Fruit fly (Drosophila melanogaster) whole organism, wandering third instar larva: ENCODE measurements around the gene ncm.

Source experiments
- Abd-B ChIP-seq: fragments of >200 bp; optimal IDR thresholded peaks from 2 replicates; lab custom pipeline; 2017; ENCODE audit warnings: missing biosample characterization, missing genetic modification characterization
- CG32264 ChIP-seq: fragments of 200-800 bp; sonication (Bioruptor generic); optimal IDR thresholded peaks from 2 replicates; lab custom pipeline; 2016; ENCODE audit warnings: missing biosample characterization, missing genetic modification characterization
- CG9705 ChIP-seq: fragments of 200-800 bp; sonication (Bioruptor generic); optimal IDR thresholded peaks from 2 replicates; lab custom pipeline; 2018; ENCODE audit warnings: missing biosample characterization, mild to moderate bottlenecking, missing genetic modification characterization
- CrebA ChIP-seq: fragments of 200-800 bp; sonication (Bioruptor generic); optimal IDR thresholded peaks from 2 replicates; lab custom pipeline; 2016; ENCODE audit warnings: missing biosample characterization, mild to moderate bottlenecking, missing genetic modification characterization, borderline replicate concordance
- Dfd ChIP-seq: fragments of >200 bp; optimal IDR thresholded peaks from 2 replicates; lab custom pipeline; 2017; ENCODE audit warnings: missing biosample characterization, missing genetic modification characterization
- Dif ChIP-seq: fragments of 200-275, 200-300 bp; sonication (Bioruptor generic); optimal IDR thresholded peaks from 2 replicates; lab custom pipeline; 2018; ENCODE audit warnings: missing biosample characterization, missing genetic modification characterization; ENCODE audit not compliant: partially characterized antibody
- GATAd ChIP-seq: sonication (Bioruptor generic); optimal IDR thresholded peaks from 2 replicates; lab custom pipeline; 2016; ENCODE audit warnings: missing biosample characterization, missing genetic modification characterization
- HLH106 ChIP-seq: fragments of 200-800 bp; optimal IDR thresholded peaks from 3 replicates; lab custom pipeline; 2019; ENCODE audit warnings: missing biosample characterization, mild to moderate bottlenecking, missing genetic modification characterization, moderate library complexity
- Hnf4 ChIP-seq: fragments of 200-800 bp; sonication (Bioruptor generic); optimal IDR thresholded peaks from 2 replicates; lab custom pipeline; 2016; ENCODE audit warnings: missing biosample characterization, mild to moderate bottlenecking, missing genetic modification characterization
- Hr78 ChIP-seq: fragments of >200 bp; optimal IDR thresholded peaks from 2 replicates; lab custom pipeline; 2017; ENCODE audit warnings: missing biosample characterization, missing genetic modification characterization
- Hr83 ChIP-seq: fragments of 200-300 bp; sonication (Bioruptor generic); optimal IDR thresholded peaks from 2 replicates; lab custom pipeline; 2016; ENCODE audit warnings: missing biosample characterization, mild to moderate bottlenecking, missing genetic modification characterization, moderate library complexity; ENCODE audit not compliant: poor library complexity, severe bottlenecking
- Jra ChIP-seq: sonication (Bioruptor generic); optimal IDR thresholded peaks from 2 replicates; lab custom pipeline; 2016; ENCODE audit warnings: missing biosample characterization, missing genetic modification characterization
- Mio ChIP-seq: sonication (Bioruptor generic); optimal IDR thresholded peaks from 2 replicates; lab custom pipeline; 2016; ENCODE audit warnings: missing biosample characterization, missing genetic modification characterization
- Myc ChIP-seq: fragments of >200 bp; optimal IDR thresholded peaks from 2 replicates; lab custom pipeline; 2017
- OdsH ChIP-seq: fragments of 200-800 bp; sonication (Bioruptor generic); optimal IDR thresholded peaks from 2 replicates; lab custom pipeline; 2016; ENCODE audit warnings: missing biosample characterization, mild to moderate bottlenecking, missing genetic modification characterization
- Rel ChIP-seq, 2 experiments: fragments of 200-800 bp; sonication (Bioruptor generic) in 1 of 2; optimal IDR thresholded peaks; 2 replicates in 1 of 2; 3 replicates in 1 of 2; lab custom pipeline; 2016 to 2019; ENCODE audit warnings: mild to moderate bottlenecking in 2 of 2, missing biosample characterization in 2 of 2, missing genetic modification characterization in 2 of 2, moderate library complexity in 1 of 2
- Sp1 ChIP-seq: fragments of 200-800 bp; sonication (Bioruptor generic); optimal IDR thresholded peaks from 3 replicates; lab custom pipeline; 2019; ENCODE audit warnings: missing biosample characterization, mild to moderate bottlenecking, missing genetic modification characterization, moderate library complexity
- Vsx2 ChIP-seq: fragments of 200-300, 225-300 bp; sonication (Bioruptor generic); optimal IDR thresholded peaks from 2 replicates; lab custom pipeline; 2018; ENCODE audit warnings: missing biosample characterization, missing genetic modification characterization; ENCODE audit not compliant: partially characterized antibody
- br ChIP-seq: fragments of 200-800 bp; sonication (Bioruptor generic); optimal IDR thresholded peaks from 2 replicates; lab custom pipeline; 2016; ENCODE audit warnings: missing biosample characterization, missing genetic modification characterization
- dl ChIP-seq, 2 experiments: fragments of 175-275, 200-275 bp in 1 of 2; fragments of 200-275 bp in 1 of 2; sonication (Bioruptor generic); optimal IDR thresholded peaks; lab custom pipeline; 2018; ENCODE audit warnings: mild to moderate bottlenecking in 2 of 2, missing biosample characterization in 2 of 2, missing genetic modification characterization in 2 of 2, moderate library complexity in 2 of 2; ENCODE audit not compliant: partially characterized antibody in 2 of 2, insufficient read depth in 1 of 2
- dmrt93B ChIP-seq: fragments of 200-800 bp; sonication (Bioruptor generic); optimal IDR thresholded peaks from 2 replicates; lab custom pipeline; 2018; ENCODE audit warnings: missing biosample characterization, mild to moderate bottlenecking, missing genetic modification characterization
- foxo ChIP-seq, 2 experiments: fragments of 200-800 bp; sonication (Bioruptor generic); optimal IDR thresholded peaks; 2 replicates in 1 of 2; 3 replicates in 1 of 2; lab custom pipeline; 2016 to 2017; ENCODE audit warnings: missing biosample characterization in 2 of 2, missing genetic modification characterization in 2 of 2
- fru ChIP-seq: fragments of 200-800 bp; sonication (Bioruptor generic); optimal IDR thresholded peaks from 3 replicates; lab custom pipeline; 2016; ENCODE audit warnings: missing biosample characterization, mild to moderate bottlenecking, missing genetic modification characterization
- h ChIP-seq: fragments of 200-800 bp; sonication (Bioruptor generic); optimal IDR thresholded peaks from 3 replicates; lab custom pipeline; 2016; ENCODE audit warnings: missing biosample characterization, mild to moderate bottlenecking, missing genetic modification characterization
- jim ChIP-seq: fragments of 175-275, 200-325 bp; sonication (Bioruptor generic); optimal IDR thresholded peaks from 2 replicates; lab custom pipeline; 2016; ENCODE audit warnings: missing biosample characterization, mild to moderate bottlenecking, missing genetic modification characterization
- lola ChIP-seq: fragments of >200 bp; optimal IDR thresholded peaks from 2 replicates; lab custom pipeline; 2017; ENCODE audit warnings: missing biosample characterization, missing genetic modification characterization
- pan ChIP-seq: fragments of >200 bp; optimal IDR thresholded peaks from 2 replicates; lab custom pipeline; 2017
- psq ChIP-seq: fragments of 200-800 bp; sonication (Bioruptor generic); optimal IDR thresholded peaks from 3 replicates; lab custom pipeline; 2017; ENCODE audit warnings: missing biosample characterization, mild to moderate bottlenecking, missing genetic modification characterization, moderate library complexity
- sage ChIP-seq: fragments of 200-800 bp; sonication (Bioruptor generic); optimal IDR thresholded peaks from 2 replicates; lab custom pipeline; 2016; ENCODE audit warnings: missing biosample characterization, mild to moderate bottlenecking, missing genetic modification characterization
- sv ChIP-seq: fragments of 200-800 bp; sonication (Bioruptor generic); optimal IDR thresholded peaks from 3 replicates; lab custom pipeline; 2016; ENCODE audit warnings: missing biosample characterization, missing genetic modification characterization
- tai ChIP-seq: sonication (Bioruptor generic); optimal IDR thresholded peaks from 2 replicates; lab custom pipeline; 2016; ENCODE audit warnings: missing biosample characterization, missing genetic modification characterization
- woc ChIP-seq: sonication (Bioruptor generic); optimal IDR thresholded peaks from 2 replicates; lab custom pipeline; 2016; ENCODE audit warnings: missing biosample characterization, mild to moderate bottlenecking, missing genetic modification characterization

The ncm gene

dm6 chr2L:18484382-18485050 lies 35.8 kb upstream of the ncm start, which contains the start of gene CG10283:
Gene CG10283, minus strand, starts transcription at chr2L:18484513.
- TF ChIP-seq Jra (GFP tag; lab: Kevin White, UChicago) (no peak), Hr78 (GFP tag; lab: Kevin White, UChicago) (no peak), Sp1 (GFP tag; lab: Kevin White, UChicago) (peak; percentile 21), Dif (GFP tag; lab: Kevin White, UChicago) (peak; percentile 74), CG32264 (GFP tag; lab: Kevin White, UChicago) (no peak), dl (GFP tag; optimal IDR thresholded peaks at IDR 0.05; lab: Kevin White, UChicago; ENCODE audit: insufficient read depth in 1 of 2, partially characterized antibody in 2 of 2) (peak; percentile 36 to 38), HLH106 (tag; lab: Kevin White, UChicago) (peak; percentile 57), h (GFP tag; lab: Kevin White, UChicago) (peak; percentile 12), Myc (lab: Kevin White, UChicago) (no peak), Vsx2 (GFP tag; lab: Kevin White, UChicago) (no peak), Mio (GFP tag; lab: Kevin White, UChicago) (no peak), Abd-B (GFP tag; lab: Kevin White, UChicago) (no peak), GATAd (GFP tag; lab: Kevin White, UChicago) (no peak), Dfd (GFP tag; lab: Kevin White, UChicago) (no peak), br (no peak), CG9705 (GFP tag; lab: Kevin White, UChicago) (no peak), OdsH (GFP tag; lab: Kevin White, UChicago) (peak; percentile 4), pan (lab: Kevin White, UChicago) (no peak), tai (GFP tag; lab: Kevin White, UChicago) (no peak), Hr83 (GFP tag; lab: Kevin White, UChicago) (peak; percentile 85), sv (GFP tag; lab: Kevin White, UChicago) (peak; percentile 12), fru (GFP tag; lab: Kevin White, UChicago) (no peak), psq (GFP tag; lab: Kevin White, UChicago) (peak; percentile 5), lola (GFP tag; lab: Kevin White, UChicago) (no peak), woc (GFP tag; lab: Kevin White, UChicago) (peak; percentile 30), dmrt93B (GFP tag; lab: Kevin White, UChicago) (no peak), foxo (GFP tag; optimal IDR thresholded peaks at IDR 0.05; lab: Kevin White, UChicago) (peak in 1 of 2 experiments; percentile 24)

DNA sequence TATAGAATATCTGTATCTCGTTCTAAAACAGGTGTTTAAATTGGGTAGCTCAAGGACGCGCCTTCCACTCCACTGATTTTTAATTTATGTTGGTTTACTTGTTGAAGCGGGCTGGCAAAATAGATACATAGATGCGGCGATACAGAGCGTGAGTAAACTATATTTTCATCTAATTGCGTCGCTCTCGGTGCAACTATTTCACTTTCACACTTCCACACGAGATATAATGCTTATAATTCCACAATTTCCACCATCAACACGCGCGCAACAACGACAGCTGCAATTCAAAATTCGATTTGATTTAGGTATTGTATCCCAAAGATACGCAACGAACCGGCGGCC lies 35.3 kb upstream of the ncm start:
- TF ChIP-seq Rel (GFP tag; optimal IDR thresholded peaks at IDR 0.05; lab: Kevin White, UChicago) (no peak), Rel (tag; optimal IDR thresholded peaks at IDR 0.05; lab: Kevin White, UChicago) (no peak), tai (GFP tag; lab: Kevin White, UChicago) (peak; percentile 35)
- TF ChIP-seq, all 38 proteins: peak for 1

- TF ChIP-seq jim: no peak
These were observed 34.2 kb upstream of the ncm start for dm6 chr2L:18482989-18483388.

DNA sequence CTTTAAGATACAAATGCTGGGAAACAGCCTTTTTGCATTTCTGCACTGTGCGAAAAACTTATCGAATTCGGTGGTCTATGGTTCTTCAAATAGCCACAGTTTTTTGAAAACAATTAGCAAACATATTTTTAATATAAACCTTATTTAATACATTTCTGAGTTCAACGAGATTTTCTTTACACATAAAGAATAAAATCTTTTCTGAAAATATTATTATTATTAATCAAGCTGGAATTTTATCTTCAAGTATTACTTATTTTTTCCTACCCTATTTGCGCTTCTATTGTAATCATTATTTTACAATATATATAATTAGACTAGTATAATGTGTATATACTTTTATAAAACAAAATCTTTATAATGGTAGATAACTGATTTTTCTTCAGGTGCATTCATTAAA lies 33.4 kb upstream of the ncm start:
- TF ChIP-seq CrebA (GFP tag; lab: Kevin White, UChicago): no peak
- TF ChIP-seq sage (GFP tag; lab: Kevin White, UChicago): no peak
- peak; percentile 8 for TF ChIP-seq fru (GFP tag; lab: Kevin White, UChicago)
- TF ChIP-seq jim: no peak
- no peak for TF ChIP-seq br
- TF ChIP-seq Sp1 (GFP tag; lab: Kevin White, UChicago): peak; percentile 29

- no peak for TF ChIP-seq sv (GFP tag; lab: Kevin White, UChicago)
- no peak for TF ChIP-seq Hnf4
- TF ChIP-seq OdsH (GFP tag; lab: Kevin White, UChicago): no peak
- no peak for TF ChIP-seq dl (GFP tag; optimal IDR thresholded peaks at IDR 0.05; lab: Kevin White, UChicago; ENCODE audit: insufficient read depth in 1 of 2, partially characterized antibody in 2 of 2)
- TF ChIP-seq Sp1 (GFP tag; lab: Kevin White, UChicago): no peak
- TF ChIP-seq jim: no peak
- no peak for TF ChIP-seq br
- no peak for TF ChIP-seq sage (GFP tag; lab: Kevin White, UChicago)
- TF ChIP-seq Jra (GFP tag; lab: Kevin White, UChicago): no peak
- no peak for TF ChIP-seq dmrt93B (GFP tag; lab: Kevin White, UChicago)
- TF ChIP-seq Myc (lab: Kevin White, UChicago): no peak
- no peak for TF ChIP-seq Hr78 (GFP tag; lab: Kevin White, UChicago)
- TF ChIP-seq CG9705 (GFP tag; lab: Kevin White, UChicago): no peak
- TF ChIP-seq CrebA (GFP tag; lab: Kevin White, UChicago): no peak
- TF ChIP-seq h (GFP tag; lab: Kevin White, UChicago): no peak
- no peak for TF ChIP-seq tai (GFP tag; lab: Kevin White, UChicago)
- no peak for TF ChIP-seq CG32264 (GFP tag; lab: Kevin White, UChicago)
- no peak for TF ChIP-seq Dfd (GFP tag; lab: Kevin White, UChicago)
These were observed 33.0 kb upstream of the ncm start for dm6 chr2L:18481746-18482145.
